Fruit fly (Drosophila melanogaster) whole organism, embryonic: ENCODE data around the gene Pcd.

Source experiments
- Blimp-1 ChIP-seq: fragments of 200-800 bp; sonication (Bioruptor generic); optimal IDR thresholded peaks from 3 replicates; lab custom pipeline; 2018; ENCODE audit warnings: missing biosample characterization, missing genetic modification characterization, mild to moderate bottlenecking, moderate library complexity, missing genetic modification reagents
- CG10209 ChIP-seq: fragments of 200-800 bp; sonication (Bioruptor generic); optimal IDR thresholded peaks from 3 replicates; lab custom pipeline; 2017; ENCODE audit warnings: missing biosample characterization, mild to moderate bottlenecking, missing genetic modification characterization, missing genetic modification reagents
- CG10462 ChIP-seq: fragments of 200-800 bp; sonication (Bioruptor generic); optimal IDR thresholded peaks from 2 replicates; lab custom pipeline; 2016; ENCODE audit warnings: missing biosample characterization, missing genetic modification characterization
- CG12219 ChIP-seq: fragments of 200-800 bp; sonication (Bioruptor generic); optimal IDR thresholded peaks from 3 replicates; lab custom pipeline; 2018; ENCODE audit warnings: missing biosample characterization, mild to moderate bottlenecking, missing genetic modification characterization
- CG1233 ChIP-seq: fragments of 200-800 bp; sonication (Bioruptor generic); optimal IDR thresholded peaks from 4 replicates; lab custom pipeline; 2018; ENCODE audit warnings: missing biosample characterization, mild to moderate bottlenecking, missing genetic modification characterization
- CG12391 ChIP-seq: fragments of 200-800 bp; sonication (Bioruptor generic); optimal IDR thresholded peaks from 3 replicates; lab custom pipeline; 2018; ENCODE audit warnings: missing biosample characterization, mild to moderate bottlenecking, missing genetic modification characterization, moderate library complexity
- CG12942 ChIP-seq: fragments of 200-800 bp; sonication (Bioruptor generic); optimal IDR thresholded peaks from 3 replicates; lab custom pipeline; 2016; ENCODE audit warnings: missing biosample characterization, missing genetic modification characterization
- CG1603 ChIP-seq: fragments of 200-800 bp; sonication (Bioruptor generic); optimal IDR thresholded peaks from 2 replicates; lab custom pipeline; 2019; ENCODE audit warnings: missing biosample characterization, mild to moderate bottlenecking, missing genetic modification characterization, moderate library complexity
- CG17568 ChIP-seq: fragments of 200-800 bp; sonication (Bioruptor generic); optimal IDR thresholded peaks from 2 replicates; lab custom pipeline; 2018; ENCODE audit warnings: missing biosample characterization, mild to moderate bottlenecking, missing genetic modification characterization, moderate library complexity
- CG17829 ChIP-seq: fragments of 200-800 bp; optimal IDR thresholded peaks from 2 replicates; lab custom pipeline; 2019; ENCODE audit warnings: missing biosample characterization, mild to moderate bottlenecking, missing genetic modification characterization, moderate library complexity
- CG18476 ChIP-seq: fragments of 200-800 bp; sonication (Bioruptor generic); optimal IDR thresholded peaks from 2 replicates; lab custom pipeline; 2016; ENCODE audit warnings: missing biosample characterization, mild to moderate bottlenecking, missing genetic modification characterization
- CG2120 ChIP-seq: fragments of 200-800 bp; sonication (Bioruptor generic); optimal IDR thresholded peaks from 3 replicates; lab custom pipeline; 2016; ENCODE audit warnings: missing biosample characterization, missing genetic modification characterization
- CG2712 ChIP-seq: fragments of 200-800 bp; optimal IDR thresholded peaks from 3 replicates; lab custom pipeline; 2019; ENCODE audit warnings: missing biosample characterization, mild to moderate bottlenecking, missing genetic modification characterization, moderate library complexity
- CG30403 ChIP-seq: fragments of 200-800 bp; sonication (Bioruptor generic); optimal IDR thresholded peaks from 3 replicates; lab custom pipeline; 2016; ENCODE audit warnings: missing biosample characterization, missing genetic modification characterization
- CG3838 ChIP-seq: fragments of 200-800 bp; sonication (Bioruptor generic); optimal IDR thresholded peaks from 3 replicates; lab custom pipeline; 2016; ENCODE audit warnings: missing biosample characterization, missing genetic modification characterization
- CG4282 ChIP-seq: fragments of 200-800 bp; sonication (Bioruptor generic); optimal IDR thresholded peaks from 2 replicates; lab custom pipeline; 2016; ENCODE audit warnings: missing biosample characterization, missing genetic modification characterization
- CG4424 ChIP-seq: fragments of 200-800 bp; sonication (Bioruptor generic); optimal IDR thresholded peaks from 3 replicates; lab custom pipeline; 2016; ENCODE audit warnings: missing biosample characterization, missing genetic modification characterization
- CG6813 ChIP-seq: fragments of 200-800 bp; sonication (Bioruptor generic); optimal IDR thresholded peaks from 2 replicates; lab custom pipeline; 2017; ENCODE audit warnings: missing biosample characterization, missing genetic modification characterization, mild to moderate bottlenecking, moderate library complexity, missing genetic modification reagents
- CG8388 ChIP-seq: fragments of 200-800 bp; sonication (Bioruptor generic); optimal IDR thresholded peaks from 2 replicates; lab custom pipeline; 2019; ENCODE audit warnings: missing biosample characterization, mild to moderate bottlenecking, missing genetic modification characterization, moderate library complexity
- CG9727 ChIP-seq: fragments of 200-800 bp; sonication (Bioruptor generic); optimal IDR thresholded peaks from 3 replicates; lab custom pipeline; 2017; ENCODE audit warnings: missing biosample characterization, mild to moderate bottlenecking, missing genetic modification characterization
- Dek ChIP-seq: fragments of 200-800 bp; sonication (Bioruptor generic); optimal IDR thresholded peaks from 3 replicates; lab custom pipeline; 2019; ENCODE audit warnings: missing biosample characterization, mild to moderate bottlenecking, missing genetic modification characterization, moderate library complexity
- Eip74EF ChIP-seq, 2 experiments: fragments of 200-800 bp in 1 of 2; fragments of >200 bp in 1 of 2; sonication (Bioruptor generic) in 1 of 2; optimal IDR thresholded peaks; 2 replicates each; lab custom pipeline; 2017 to 2019; ENCODE audit warnings: missing biosample characterization in 2 of 2, missing genetic modification characterization in 2 of 2, mild to moderate bottlenecking in 1 of 2, moderate library complexity in 1 of 2
- HmgZ ChIP-seq: fragments of 200-800 bp; sonication (Bioruptor generic); optimal IDR thresholded peaks from 2 replicates; lab custom pipeline; 2018; ENCODE audit warnings: missing biosample characterization, mild to moderate bottlenecking, missing genetic modification characterization
- Mad ChIP-seq: fragments of 200-800 bp; sonication (Bioruptor generic); optimal IDR thresholded peaks from 2 replicates; lab custom pipeline; 2016; ENCODE audit warnings: missing biosample characterization, missing genetic modification characterization
- NK7.1 ChIP-seq: fragments of 200-800 bp; sonication (Bioruptor generic); optimal IDR thresholded peaks from 3 replicates; lab custom pipeline; 2016; ENCODE audit warnings: missing biosample characterization, missing genetic modification characterization
- Nf-YB ChIP-seq: fragments of 200-800 bp; sonication (Bioruptor generic); optimal IDR thresholded peaks from 3 replicates; lab custom pipeline; 2019; ENCODE audit warnings: missing biosample characterization, mild to moderate bottlenecking, missing genetic modification characterization, moderate library complexity
- Sox102F ChIP-seq: fragments of 200-800 bp; sonication (Bioruptor generic); optimal IDR thresholded peaks from 2 replicates; lab custom pipeline; 2018; ENCODE audit warnings: missing biosample characterization, mild to moderate bottlenecking, missing genetic modification characterization, moderate library complexity
- Spps ChIP-seq: fragments of 200-800 bp; sonication (Bioruptor generic); optimal IDR thresholded peaks from 2 replicates; lab custom pipeline; 2018; ENCODE audit warnings: missing biosample characterization, mild to moderate bottlenecking, missing genetic modification characterization
- Ssrp ChIP-seq: fragments of 200-800 bp; sonication (Bioruptor generic); optimal IDR thresholded peaks from 2 replicates; lab custom pipeline; 2018; ENCODE audit warnings: missing biosample characterization, mild to moderate bottlenecking, missing genetic modification characterization, moderate library complexity
- Xbp1 ChIP-seq: fragments of 200-800 bp; sonication (Bioruptor generic); optimal IDR thresholded peaks from 3 replicates; lab custom pipeline; 2016; ENCODE audit warnings: missing biosample characterization, mild to moderate bottlenecking, missing genetic modification characterization
- az2 ChIP-seq: fragments of 200-800 bp; sonication (Bioruptor generic); optimal IDR thresholded peaks from 3 replicates; lab custom pipeline; 2016; ENCODE audit warnings: missing biosample characterization, missing genetic modification characterization
- cas ChIP-seq: fragments of 200-800 bp; sonication (Bioruptor generic); IDR thresholded peaks from 2 replicates; pipeline ENCODE4 v1.3.6; 2022; ENCODE audit warnings: missing biosample characterization, missing genetic modification characterization
- chif ChIP-seq, 2 experiments: fragments of 200-800 bp; sonication (Bioruptor generic); optimal IDR thresholded peaks; 3 replicates each; lab custom pipeline; 2016; ENCODE audit warnings: missing biosample characterization in 2 of 2, missing genetic modification characterization in 2 of 2
- chm ChIP-seq: fragments of 200-800 bp; sonication (Bioruptor generic); IDR thresholded peaks from 2 replicates; pipeline ENCODE4 v1.3.6; 2022; ENCODE audit warnings: missing biosample characterization, missing genetic modification characterization
- dmrt11E ChIP-seq: fragments of 200-800 bp; sonication (Bioruptor generic); optimal IDR thresholded peaks from 3 replicates; lab custom pipeline; 2018; ENCODE audit warnings: missing biosample characterization, mild to moderate bottlenecking, missing genetic modification characterization, moderate library complexity
- esg ChIP-seq: fragments of 200-800 bp; sonication (Bioruptor generic); conservative IDR thresholded peaks from 2 replicates; pipeline ENCODE4 v1.3.6; 2022; ENCODE audit warnings: missing biosample characterization, missing genetic modification characterization
- fd96Cb ChIP-seq: fragments of 200-800 bp; sonication (Bioruptor generic); optimal IDR thresholded peaks from 2 replicates; lab custom pipeline; 2018; ENCODE audit warnings: missing biosample characterization, mild to moderate bottlenecking, missing genetic modification characterization, moderate library complexity
- ftz-f1 ChIP-seq: fragments of 200-800 bp; sonication (Bioruptor generic); optimal IDR thresholded peaks from 2 replicates; lab custom pipeline; 2016; ENCODE audit warnings: missing biosample characterization, missing genetic modification characterization
- lola ChIP-seq, 3 experiments: fragments of >200 bp in 2 of 3; fragments of 200-800 bp in 1 of 3; sonication (Bioruptor generic) in 1 of 3; optimal IDR thresholded peaks; 2 replicates each; lab custom pipeline; 2017 to 2019; ENCODE audit warnings: missing biosample characterization in 3 of 3, missing genetic modification characterization in 3 of 3, mild to moderate bottlenecking in 1 of 3, moderate library complexity in 1 of 3
- mld ChIP-seq: fragments of 200-800 bp; sonication (Bioruptor generic); IDR thresholded peaks from 3 replicates; pipeline ENCODE4 v1.3.6; 2022; ENCODE audit warnings: missing biosample characterization, missing genetic modification characterization; ENCODE audit not compliant: partially characterized antibody
- nerfin-1 ChIP-seq: fragments of 200-800 bp; sonication (Bioruptor generic); optimal IDR thresholded peaks from 3 replicates; lab custom pipeline; 2019; ENCODE audit warnings: missing biosample characterization, mild to moderate bottlenecking, missing genetic modification characterization, moderate library complexity
- odd ChIP-seq: fragments of 200-800 bp; sonication (Bioruptor generic); optimal IDR thresholded peaks from 2 replicates; lab custom pipeline; 2017; ENCODE audit warnings: missing biosample characterization, mild to moderate bottlenecking, missing genetic modification characterization
- pfk ChIP-seq: fragments of 200-800 bp; sonication (Bioruptor generic); optimal IDR thresholded peaks from 2 replicates; lab custom pipeline; 2018; ENCODE audit warnings: missing biosample characterization, mild to moderate bottlenecking, missing genetic modification characterization, moderate library complexity
- ro ChIP-seq: fragments of 200-800 bp; sonication (Bioruptor generic); IDR thresholded peaks from 2 replicates; pipeline ENCODE4 v1.3.6; 2022; ENCODE audit warnings: missing biosample characterization, missing genetic modification characterization
- run ChIP-seq: fragments of 200-800 bp; sonication (Bioruptor generic); optimal IDR thresholded peaks from 3 replicates; lab custom pipeline; 2018; ENCODE audit warnings: missing biosample characterization, mild to moderate bottlenecking, missing genetic modification characterization
- slbo ChIP-seq: fragments of 200-800 bp; sonication (Bioruptor generic); IDR thresholded peaks from 2 replicates; pipeline ENCODE4 v1.3.6; 2022; ENCODE audit warnings: missing biosample characterization, missing genetic modification characterization
- so ChIP-seq: fragments of 200-800 bp; sonication (Bioruptor generic); IDR thresholded peaks from 3 replicates; pipeline ENCODE4 v1.3.6; 2022; ENCODE audit warnings: missing biosample characterization, missing genetic modification characterization
- sug ChIP-seq: fragments of 200-800 bp; optimal IDR thresholded peaks from 2 replicates; lab custom pipeline; 2019; ENCODE audit warnings: missing biosample characterization, mild to moderate bottlenecking, missing genetic modification characterization, moderate library complexity
- tgo ChIP-seq: fragments of 200-800 bp; sonication (Bioruptor generic); IDR thresholded peaks from 3 replicates; pipeline ENCODE4 v1.3.6; 2022; ENCODE audit warnings: missing biosample characterization, missing genetic modification characterization
- trem ChIP-seq: fragments of 200-800 bp; optimal IDR thresholded peaks from 3 replicates; lab custom pipeline; 2019; ENCODE audit warnings: missing biosample characterization, mild to moderate bottlenecking, missing genetic modification characterization, moderate library complexity

The Pcd gene

DNA sequence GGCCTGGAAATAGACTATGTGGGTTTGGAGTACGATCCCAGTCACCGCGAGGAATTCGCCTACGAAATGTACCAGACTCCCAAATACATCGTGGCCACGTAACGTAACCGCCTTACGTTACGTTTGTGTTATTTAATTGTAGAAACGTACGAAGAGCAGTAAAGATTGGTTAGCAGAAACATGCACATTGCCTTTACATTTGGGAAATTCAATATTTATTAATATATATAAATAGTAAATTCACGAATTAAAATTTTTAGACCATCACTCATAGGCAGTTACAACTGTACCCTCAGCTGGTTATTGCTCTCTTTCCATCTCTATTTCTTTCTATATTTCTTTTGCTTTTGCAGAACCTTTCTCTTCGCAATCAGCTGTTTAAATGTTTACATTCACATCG is 14.9 kb downstream of the Pcd start, which contains the start of gene Gnpnat (continued):
- peak; percentile 38 for TF ChIP-seq fd96Cb
- peak; percentile 42 for TF ChIP-seq trem
- peak; percentile 60 for TF ChIP-seq CG9727 (GFP tag; lab: Kevin White, UChicago)
- TF ChIP-seq CG12942 (GFP tag; lab: Kevin White, UChicago), result peak; percentile 4
- TF ChIP-seq so (GFP tag; lab: Robert Waterston, UW), result no peak
- peak; percentile 39 for TF ChIP-seq odd (GFP tag; lab: Kevin White, UChicago)
- TF ChIP-seq Spps, result peak; percentile 29
- peak; percentile 19 for TF ChIP-seq sug (tag; lab: Kevin White, UChicago)
- TF ChIP-seq slbo (GFP tag; lab: Robert Waterston, UW), result no peak
- peak; percentile 64 for TF ChIP-seq CG30403 (GFP tag; lab: Kevin White, UChicago)
- TF ChIP-seq Blimp-1 (GFP tag; lab: Kevin White, UChicago), result peak; percentile 58
- TF ChIP-seq CG4424, result peak; percentile 37
- peak; percentile 55 for TF ChIP-seq CG1233 (GFP tag; lab: Kevin White, UChicago)
- TF ChIP-seq CG17568 (GFP tag; lab: Kevin White, UChicago), result no peak
- peak; percentile 63 for TF ChIP-seq Sox102F (GFP tag; lab: Kevin White, UChicago)
- peak in 1 of 2 experiments; percentile 25 for TF ChIP-seq Eip74EF (GFP tag; optimal IDR thresholded peaks at IDR 0.05; lab: Kevin White, UChicago)
- no peak for TF ChIP-seq chm
- TF ChIP-seq chif (GFP tag; optimal IDR thresholded peaks at IDR 0.05; lab: Kevin White, UChicago), result no peak
- no peak for TF ChIP-seq ro (GFP tag; lab: Robert Waterston, UW)
- no peak for TF ChIP-seq NK7.1
- peak; percentile 41 for TF ChIP-seq CG12219 (GFP tag; lab: Kevin White, UChicago)
- peak; percentile 25 for TF ChIP-seq az2 (GFP tag; lab: Kevin White, UChicago)
- peak; percentile 61 for TF ChIP-seq CG6813 (GFP tag; lab: Kevin White, UChicago)
- no peak for TF ChIP-seq esg (GFP tag; lab: Robert Waterston, UW)
- no peak for TF ChIP-seq pfk (GFP tag; lab: Kevin White, UChicago)
- no peak for TF ChIP-seq ftz-f1 (GFP tag; lab: Kevin White, UChicago)
- no peak for TF ChIP-seq Mad (GFP tag; lab: Kevin White, UChicago)
- TF ChIP-seq CG3838 (GFP tag; lab: Kevin White, UChicago), result no peak
- TF ChIP-seq CG2712, result peak; percentile 69
- TF ChIP-seq tgo, result no peak
- TF ChIP-seq Nf-YB (GFP tag; lab: Kevin White, UChicago), result peak; percentile 8
- peak; percentile 59 for TF ChIP-seq CG8388 (GFP tag; lab: Kevin White, UChicago)
- no peak for TF ChIP-seq run (tag; lab: Kevin White, UChicago)
- no peak for TF ChIP-seq cas
- no peak for TF ChIP-seq CG4282 (GFP tag; lab: Kevin White, UChicago)
- peak; percentile 74 for TF ChIP-seq CG1603 (tag; lab: Kevin White, UChicago)
- peak; percentile 17 for TF ChIP-seq nerfin-1
- peak; percentile 75 for TF ChIP-seq CG12391 (tag; lab: Kevin White, UChicago)
- peak; percentile 51 for TF ChIP-seq dmrt11E (tag; lab: Kevin White, UChicago)
- TF ChIP-seq Ssrp (tag; lab: Kevin White, UChicago), result peak; percentile 39
- peak in 1 of 3 experiments; percentile 27 for TF ChIP-seq lola (GFP tag; optimal IDR thresholded peaks at IDR 0.05; lab: Kevin White, UChicago)
- TF ChIP-seq CG10462, result peak; percentile 19
- peak; percentile 18 for TF ChIP-seq CG18476 (GFP tag; lab: Kevin White, UChicago)
- TF ChIP-seq HmgZ (tag; lab: Kevin White, UChicago), result peak; percentile 58
- TF ChIP-seq Dek, result peak; percentile 51
- peak; percentile 62 for TF ChIP-seq CG17829 (tag; lab: Kevin White, UChicago)
- TF ChIP-seq CG10209, result peak; percentile 45
- TF ChIP-seq Xbp1 (GFP tag; lab: Kevin White, UChicago), result peak; percentile 40
- TF ChIP-seq CG2120 (GFP tag; lab: Kevin White, UChicago), result peak; percentile 58
- no peak for TF ChIP-seq mld
